Worm (Caenorhabditis elegans): ENCODE data around the gene cdh-9.

The cdh-9 gene

DNA sequence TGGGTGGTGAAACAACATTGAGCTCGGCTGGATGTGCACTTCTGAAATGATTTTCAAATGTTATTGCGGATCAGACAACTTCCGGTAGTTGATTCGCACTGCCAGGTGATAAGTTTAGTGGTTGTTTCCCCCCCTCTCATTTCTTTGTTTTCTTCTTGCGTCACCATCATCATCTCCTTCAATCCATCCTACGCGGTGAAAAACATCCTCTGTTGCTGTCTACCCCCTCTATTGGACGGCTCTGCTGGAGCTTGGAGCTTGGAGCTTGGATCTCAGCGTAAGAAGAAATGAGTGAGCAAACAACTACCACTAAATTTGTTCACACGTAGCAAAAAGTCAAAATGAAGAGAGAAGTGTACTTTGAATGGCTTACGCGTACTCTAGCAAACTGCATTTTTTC, 46.6 kb downstream of the cdh-9 start:
- no peak for TF ChIP-seq nhr-237 (tag; optimal IDR thresholded peaks at IDR 0.05)
- TF ChIP-seq lin-39 (tag; optimal IDR thresholded peaks at IDR 0.05): no peak
- TF ChIP-seq nhr-10 (tag; optimal IDR thresholded peaks at IDR 0.05): no peak
- TF ChIP-seq ceh-16 (tag; optimal IDR thresholded peaks at IDR 0.05): no peak
- TF ChIP-seq lin-13 (GFP tag; optimal IDR thresholded peaks at IDR 0.05): no peak
- TF ChIP-seq ztf-4 (tag; optimal IDR thresholded peaks at IDR 0.05): no peak
- no peak for TF ChIP-seq unc-39 (tag; optimal IDR thresholded peaks at IDR 0.05)

- TF ChIP-seq unc-55 (GFP tag; optimal IDR thresholded peaks at IDR 0.05): no peak
- TF ChIP-seq unc-39 (tag; optimal IDR thresholded peaks at IDR 0.05): no peak
- no peak for TF ChIP-seq C34F6.9 (tag; optimal IDR thresholded peaks at IDR 0.05)
- no peak for TF ChIP-seq ztf-4 (tag; optimal IDR thresholded peaks at IDR 0.05)
- TF ChIP-seq nhr-237 (tag; optimal IDR thresholded peaks at IDR 0.05): no peak
Measured at ce11 chrX:16643246-16643645, 48.2 kb downstream of the cdh-9 start.

DNA sequence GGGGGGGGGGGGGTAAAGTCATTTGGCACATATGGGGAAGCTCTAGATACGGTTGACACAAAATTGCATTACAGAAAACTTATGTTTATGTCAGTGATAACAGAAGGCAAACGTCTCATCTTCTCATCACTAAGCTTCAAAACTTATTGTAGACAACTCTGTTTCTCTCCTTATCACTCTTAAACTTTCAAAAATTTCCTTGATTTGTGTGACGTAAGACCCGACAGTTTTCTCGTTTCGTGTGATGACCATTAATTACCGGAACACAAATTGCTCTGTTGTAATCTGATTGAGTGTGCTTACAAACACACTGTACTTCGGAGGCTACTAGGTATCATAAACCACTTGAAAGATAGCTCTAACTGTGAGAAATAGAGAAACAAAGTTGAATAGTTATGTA, 49.9 kb downstream of the cdh-9 start:
- TF ChIP-seq ztf-1 (GFP tag; conservative IDR thresholded peaks at IDR 0.05) (no peak), Y55F3AM.14 (GFP tag; optimal IDR thresholded peaks at IDR 0.05) (no peak), nhr-6 (tag; optimal IDR thresholded peaks at IDR 0.05) (no peak), C34F6.9 (tag; optimal IDR thresholded peaks at IDR 0.05) (no peak), nhr-10 (tag; optimal IDR thresholded peaks at IDR 0.05) (no peak), fos-1 (tag; optimal IDR thresholded peaks at IDR 0.05) (peak; percentile 79), nhr-23 (tag; optimal IDR thresholded peaks at IDR 0.05) (no peak), lsy-2 (tag; optimal IDR thresholded peaks at IDR 0.05) (no peak), nhr-237 (tag; optimal IDR thresholded peaks at IDR 0.05) (no peak), alr-1 (tag; optimal IDR thresholded peaks at IDR 0.05) (no peak), sma-9 (GFP tag; optimal IDR thresholded peaks at IDR 0.05) (peak; percentile 3), sma-9 (tag; optimal IDR thresholded peaks at IDR 0.05) (no peak), nhr-77 (tag; optimal IDR thresholded peaks at IDR 0.05) (no peak)

- TF ChIP-seq blmp-1 (tag; optimal IDR thresholded peaks at IDR 0.05; ENCODE audit: insufficient read depth): peak; percentile 97
- TF ChIP-seq lsy-2 (tag; optimal IDR thresholded peaks at IDR 0.05): no peak
- no peak for TF ChIP-seq lin-13 (GFP tag; optimal IDR thresholded peaks at IDR 0.05)
- no peak for TF ChIP-seq lin-39 (tag; optimal IDR thresholded peaks at IDR 0.05)
Measured at ce11 chrX:16647222-16647621, 52.2 kb downstream of the cdh-9 start.

- TF ChIP-seq unc-55 (GFP tag; optimal IDR thresholded peaks at IDR 0.05) (peak; percentile 44), blmp-1 (tag; optimal IDR thresholded peaks at IDR 0.05; ENCODE audit: insufficient read depth) (no peak), ama-1 (optimal IDR thresholded peaks at IDR 0.05) (no peak)
Measured at ce11 chrX:16648773-16649172, 53.7 kb downstream of the cdh-9 start.

ce11 chrX:16650600-16650999, 55.6 kb downstream of the cdh-9 start:
- TF ChIP-seq ama-1 (optimal IDR thresholded peaks at IDR 0.05): no peak

All from whole organism, L2 larva.